Fruit fly (Drosophila melanogaster): Measurements from ENCODE around the gene nrv2.

DNA sequence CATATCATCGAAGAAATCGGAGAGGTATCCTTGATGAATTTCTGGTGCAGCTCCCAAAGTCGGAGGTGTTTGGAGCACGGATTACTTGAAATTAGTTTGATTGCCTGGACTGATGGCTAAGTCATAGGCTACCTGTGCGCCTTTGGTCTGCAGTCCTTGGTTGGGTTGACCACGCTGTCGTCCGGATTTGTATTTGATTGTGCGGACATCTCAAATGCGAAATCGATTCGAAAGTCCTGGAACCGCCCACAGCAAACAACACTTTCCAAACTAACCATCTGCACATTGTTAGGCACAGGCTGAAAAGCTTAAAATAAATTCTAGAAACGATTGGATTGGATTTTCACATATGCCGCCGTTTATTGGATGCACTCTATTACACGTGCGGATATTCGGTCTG is 39.1 kb downstream of the nrv2 start, which contains the start of gene CG11322:
- TF ChIP-seq CG6175 (GFP tag; IDR thresholded peaks at IDR 0.05) (no peak), CG6654 (GFP tag; optimal IDR thresholded peaks at IDR 0.05) (no peak), Sin3A (optimal IDR thresholded peaks at IDR 0.05) (no peak), gfzf (GFP tag; optimal IDR thresholded peaks at IDR 0.05) (no peak), danr (GFP tag; IDR thresholded peaks at IDR 0.05) (no peak), Bgb (GFP tag; IDR thresholded peaks at IDR 0.05; ENCODE audit: partially characterized antibody) (no peak), Dbx (GFP tag; IDR thresholded peaks at IDR 0.05) (no peak), slbo (GFP tag; IDR thresholded peaks at IDR 0.05) (no peak), psq (GFP tag; optimal IDR thresholded peaks at IDR 0.05) (no peak), CG10543 (GFP tag; optimal IDR thresholded peaks at IDR 0.05) (no peak), CkIIα-i1 (GFP tag; IDR thresholded peaks at IDR 0.05) (no peak), CrebB (tag; optimal IDR thresholded peaks at IDR 0.05) (no peak), CG6854 (GFP tag; optimal IDR thresholded peaks at IDR 0.05) (no peak)
